Fruit fly (Drosophila melanogaster) whole organism, prepupa: ENCODE measurements around the gene CG12983.
A peak's percentile ranks its signal among the peaks of the same experiment; 100 is the strongest.

Experiments
- Blimp-1 ChIP-seq: fragments of 200-800 bp; sonication (Bioruptor generic); optimal IDR thresholded peaks from 3 replicates; lab custom pipeline; 2017; ENCODE audit warnings: missing biosample characterization, missing genetic modification characterization, mild to moderate bottlenecking, moderate library complexity, missing genetic modification reagents
- CG10631 ChIP-seq: fragments of 200-800 bp; sonication (Bioruptor generic); optimal IDR thresholded peaks from 2 replicates; lab custom pipeline; 2016; ENCODE audit warnings: missing biosample characterization, missing genetic modification characterization
- CG11762 ChIP-seq: fragments of 200-800 bp; sonication (Bioruptor generic); optimal IDR thresholded peaks from 3 replicates; lab custom pipeline; 2016; ENCODE audit warnings: missing biosample characterization, missing genetic modification characterization; ENCODE audit not compliant: insufficient read depth
- CG15336 ChIP-seq: fragments of 200-800 bp; sonication (Bioruptor generic); IDR thresholded peaks from 2 replicates; pipeline ENCODE4 v1.3.6; 2022; ENCODE audit warnings: missing biosample characterization, missing genetic modification characterization
- CG16779 ChIP-seq: fragments of 200-800 bp; sonication (Bioruptor generic); optimal IDR thresholded peaks from 3 replicates; lab custom pipeline; 2017; ENCODE audit warnings: missing biosample characterization, mild to moderate bottlenecking, missing genetic modification characterization
- CG3032 ChIP-seq: fragments of 200-800 bp; optimal IDR thresholded peaks from 2 replicates; lab custom pipeline; 2019; ENCODE audit warnings: missing biosample characterization, mild to moderate bottlenecking, missing genetic modification characterization, moderate library complexity
- CG31627 ChIP-seq: fragments of 200-800 bp; sonication (Bioruptor generic); optimal IDR thresholded peaks from 3 replicates; lab custom pipeline; 2016; ENCODE audit warnings: missing biosample characterization, missing genetic modification characterization
- CG32006 ChIP-seq: fragments of 200-800 bp; sonication (Bioruptor generic); optimal IDR thresholded peaks from 3 replicates; lab custom pipeline; 2017; ENCODE audit warnings: missing biosample characterization, mild to moderate bottlenecking, missing genetic modification characterization
- CG3919 ChIP-seq: fragments of 200-800 bp; sonication (Bioruptor generic); optimal IDR thresholded peaks from 3 replicates; lab custom pipeline; 2016; ENCODE audit warnings: missing biosample characterization, missing genetic modification characterization
- CG6163 ChIP-seq: fragments of 200-800 bp; sonication (Bioruptor generic); IDR thresholded peaks from 3 replicates; pipeline ENCODE4 v1.3.6; 2022; ENCODE audit warnings: missing biosample characterization, missing genetic modification characterization
- CG6276 ChIP-seq: fragments of 200-800 bp; sonication (Bioruptor generic); optimal IDR thresholded peaks from 2 replicates; lab custom pipeline; 2017; ENCODE audit warnings: missing biosample characterization, mild to moderate bottlenecking, missing genetic modification characterization
- CG6792 ChIP-seq: fragments of 200-800 bp; sonication (Bioruptor generic); optimal IDR thresholded peaks from 3 replicates; lab custom pipeline; 2016; ENCODE audit warnings: missing biosample characterization, missing genetic modification characterization
- CG6808 ChIP-seq: fragments of 200-800 bp; sonication (Bioruptor generic); optimal IDR thresholded peaks from 3 replicates; lab custom pipeline; 2017; ENCODE audit warnings: missing biosample characterization, missing genetic modification characterization, mild to moderate bottlenecking, moderate library complexity, missing genetic modification reagents
- CG6854 ChIP-seq: fragments of 200-800 bp; sonication (Bioruptor generic); optimal IDR thresholded peaks from 2 replicates; lab custom pipeline; 2017; ENCODE audit warnings: missing biosample characterization, mild to moderate bottlenecking, missing genetic modification characterization
- CG7368 ChIP-seq: fragments of 200-800 bp; sonication (Bioruptor generic); optimal IDR thresholded peaks from 3 replicates; lab custom pipeline; 2016; ENCODE audit warnings: missing biosample characterization, missing genetic modification characterization
- CG8119 ChIP-seq: fragments of 200-800 bp; sonication (Bioruptor generic); IDR thresholded peaks from 3 replicates; pipeline ENCODE4 v1.3.6; 2022; ENCODE audit warnings: missing biosample characterization, missing genetic modification characterization
- CG8319 ChIP-seq: fragments of 200-800 bp; sonication (Bioruptor generic); optimal IDR thresholded peaks from 3 replicates; lab custom pipeline; 2016; ENCODE audit warnings: missing biosample characterization, missing genetic modification characterization
- CG9139 ChIP-seq: fragments of 200-800 bp; sonication (Bioruptor generic); optimal IDR thresholded peaks from 3 replicates; lab custom pipeline; 2017; ENCODE audit warnings: missing biosample characterization, mild to moderate bottlenecking, missing genetic modification characterization
- Eip78C ChIP-seq: fragments of 200-800 bp; sonication (Bioruptor generic); peaks from one replicate; lab custom pipeline; 2016; ENCODE audit warnings: missing biosample characterization, missing genetic modification characterization
- Eip93F ChIP-seq: fragments of 200-800 bp; sonication (Bioruptor generic); optimal IDR thresholded peaks from 2 replicates; lab custom pipeline; 2016; ENCODE audit warnings: missing biosample characterization, mild to moderate bottlenecking, missing genetic modification characterization
- Ets21C ChIP-seq: fragments of 200-800 bp; sonication (Bioruptor generic); optimal IDR thresholded peaks from 3 replicates; lab custom pipeline; 2016; ENCODE audit warnings: missing biosample characterization, missing genetic modification characterization
- Hr39 ChIP-seq: fragments of 200-800 bp; sonication (Bioruptor generic); optimal IDR thresholded peaks from 2 replicates; lab custom pipeline; 2016; ENCODE audit warnings: missing biosample characterization, missing genetic modification characterization
- Hr4 ChIP-seq: fragments of 200-800 bp; sonication (Bioruptor generic); optimal IDR thresholded peaks from 3 replicates; lab custom pipeline; 2016; ENCODE audit warnings: missing biosample characterization, missing genetic modification characterization
- Lpt ChIP-seq: fragments of 200-800 bp; sonication (Bioruptor generic); optimal IDR thresholded peaks from 3 replicates; lab custom pipeline; 2016; ENCODE audit warnings: missing biosample characterization, missing genetic modification characterization
- Met ChIP-seq: fragments of 200-800 bp; sonication (Bioruptor generic); optimal IDR thresholded peaks from 3 replicates; lab custom pipeline; 2016; ENCODE audit warnings: missing biosample characterization, missing genetic modification characterization
- Smox ChIP-seq: fragments of 200-800 bp; sonication (Bioruptor generic); optimal IDR thresholded peaks from 3 replicates; lab custom pipeline; 2016; ENCODE audit warnings: missing biosample characterization, missing genetic modification characterization
- Sox102F ChIP-seq: fragments of 200-800 bp; sonication (Bioruptor generic); optimal IDR thresholded peaks from 2 replicates; lab custom pipeline; 2016; ENCODE audit warnings: missing biosample characterization, mild to moderate bottlenecking, missing genetic modification characterization
- Sox14 ChIP-seq: fragments of 200-800 bp; sonication (Bioruptor generic); optimal IDR thresholded peaks from 3 replicates; lab custom pipeline; 2016; ENCODE audit warnings: missing biosample characterization, missing genetic modification characterization
- achi ChIP-seq: fragments of 200-800 bp; sonication (Bioruptor generic); optimal IDR thresholded peaks from 3 replicates; lab custom pipeline; 2016; ENCODE audit warnings: missing biosample characterization, missing genetic modification characterization
- cyc ChIP-seq: fragments of 200-800 bp; sonication (Bioruptor generic); optimal IDR thresholded peaks from 3 replicates; lab custom pipeline; 2016; ENCODE audit warnings: missing biosample characterization, missing genetic modification characterization
- dac ChIP-seq: fragments of 200-800 bp; sonication (Bioruptor generic); optimal IDR thresholded peaks from 2 replicates; lab custom pipeline; 2017; ENCODE audit warnings: missing biosample characterization, mild to moderate bottlenecking, missing genetic modification characterization
- dsx ChIP-seq: fragments of 200-800 bp; optimal IDR thresholded peaks from 3 replicates; lab custom pipeline; 2019; ENCODE audit warnings: missing biosample characterization, mild to moderate bottlenecking, missing genetic modification characterization, moderate library complexity; ENCODE audit not compliant: poor library complexity, severe bottlenecking
- eg ChIP-seq: fragments of 200-800 bp; sonication (Bioruptor generic); IDR thresholded peaks from 3 replicates; pipeline ENCODE4 v1.3.6; 2022; ENCODE audit warnings: missing biosample characterization, missing genetic modification characterization
- esn ChIP-seq: fragments of 200-800 bp; sonication (Bioruptor generic); optimal IDR thresholded peaks from 2 replicates; lab custom pipeline; 2016; ENCODE audit warnings: missing biosample characterization, mild to moderate bottlenecking, missing genetic modification characterization, moderate library complexity
- fd59A ChIP-seq: fragments of 200-800 bp; sonication (Bioruptor generic); optimal IDR thresholded peaks from 2 replicates; lab custom pipeline; 2017; ENCODE audit warnings: missing biosample characterization, mild to moderate bottlenecking, missing genetic modification characterization, missing genetic modification reagents
- fd85E ChIP-seq: fragments of 200-800 bp; sonication (Bioruptor generic); optimal IDR thresholded peaks from 3 replicates; lab custom pipeline; 2016; ENCODE audit warnings: missing biosample characterization, missing genetic modification characterization
- fkh ChIP-seq: fragments of 200-800 bp; sonication (Bioruptor generic); optimal IDR thresholded peaks from 3 replicates; lab custom pipeline; 2017; ENCODE audit warnings: missing biosample characterization, mild to moderate bottlenecking, missing genetic modification characterization, moderate library complexity
- lz ChIP-seq: fragments of 200-800 bp; sonication (Bioruptor generic); optimal IDR thresholded peaks from 3 replicates; lab custom pipeline; 2016; ENCODE audit warnings: missing biosample characterization, missing genetic modification characterization
- net ChIP-seq: fragments of 200-800 bp; sonication (Bioruptor generic); optimal IDR thresholded peaks from 3 replicates; lab custom pipeline; 2016; ENCODE audit warnings: missing biosample characterization, missing genetic modification characterization
- pdm3 ChIP-seq: fragments of 200-800 bp; sonication (Bioruptor generic); optimal IDR thresholded peaks from 3 replicates; lab custom pipeline; 2016; ENCODE audit warnings: missing biosample characterization, missing genetic modification characterization
- spab ChIP-seq: fragments of 200-800 bp; sonication (Bioruptor generic); optimal IDR thresholded peaks from 2 replicates; lab custom pipeline; 2017; ENCODE audit warnings: missing biosample characterization, mild to moderate bottlenecking, missing genetic modification characterization, missing genetic modification reagents
- ss ChIP-seq, 2 experiments: fragments of 200-800 bp; sonication (Bioruptor generic); optimal IDR thresholded peaks; 2 replicates in 1 of 2; 3 replicates in 1 of 2; lab custom pipeline; 2017 to 2018; ENCODE audit warnings: mild to moderate bottlenecking in 2 of 2, missing biosample characterization in 2 of 2, missing genetic modification characterization in 2 of 2, moderate library complexity in 1 of 2
- svp ChIP-seq: fragments of 200-800 bp; sonication (Bioruptor generic); peaks from one replicate; lab custom pipeline; 2016; ENCODE audit warnings: missing biosample characterization, missing genetic modification characterization
- topi ChIP-seq: fragments of 200-800 bp; sonication (Bioruptor generic); optimal IDR thresholded peaks from 3 replicates; lab custom pipeline; 2016; ENCODE audit warnings: missing biosample characterization, missing genetic modification characterization
- vri ChIP-seq: fragments of 200-800 bp; sonication (Bioruptor generic); optimal IDR thresholded peaks from 3 replicates; lab custom pipeline; 2016; ENCODE audit warnings: missing biosample characterization, mild to moderate bottlenecking, missing genetic modification characterization

The CG12983 gene

dm6 chr3L:20948404-20948803 lies 18.2 kb downstream of the CG12983 start:
- peak; percentile 12 for TF ChIP-seq CG31627 (GFP tag; lab: Kevin White, UChicago)
- TF ChIP-seq cyc: peak; percentile 18
- peak; percentile 75 for TF ChIP-seq Eip78C (GFP tag; lab: Kevin White, UChicago)
- peak; percentile 10 for TF ChIP-seq Met (GFP tag; lab: Kevin White, UChicago)
- no peak for TF ChIP-seq dac
- peak; percentile 26 for TF ChIP-seq Hr39 (GFP tag; lab: Kevin White, UChicago)
- TF ChIP-seq svp (GFP tag; lab: Kevin White, UChicago): peak; percentile 65
- peak; percentile 27 for TF ChIP-seq esn
- TF ChIP-seq CG32006 (GFP tag; lab: Kevin White, UChicago): no peak

DNA sequence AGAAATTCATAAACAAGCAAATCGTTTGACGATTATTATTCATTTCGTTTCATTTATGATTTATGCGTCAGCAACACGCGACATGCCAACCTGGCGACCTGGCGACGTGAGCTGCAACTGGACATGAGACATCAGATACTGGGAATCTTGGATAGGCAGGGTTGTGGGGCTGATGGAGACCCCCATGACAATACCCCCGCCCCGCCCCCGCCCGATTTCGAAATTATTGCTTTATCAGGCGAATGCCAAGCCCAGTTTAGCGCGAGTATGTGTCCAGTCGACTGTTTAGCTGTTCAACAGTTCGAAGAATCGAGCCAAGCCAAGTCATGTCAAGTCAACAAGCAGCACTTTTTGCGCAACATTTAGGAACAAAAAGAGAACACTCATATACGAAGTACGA lies 19.6 kb downstream of the CG12983 start:
- TF ChIP-seq ss (GFP tag; optimal IDR thresholded peaks at IDR 0.05; lab: Kevin White, UChicago) (peak in 1 of 2 experiments; percentile 35), CG8119 (no peak), vri (GFP tag; lab: Kevin White, UChicago) (no peak), eg (GFP tag; lab: Robert Waterston, UW) (0 out of 3 replicates have a peak, but pooled peaks have one; percentile 3), svp (GFP tag; lab: Kevin White, UChicago) (peak; percentile 63), CG7368 (GFP tag; lab: Kevin White, UChicago) (no peak), dac (no peak), Sox14 (no peak)

DNA sequence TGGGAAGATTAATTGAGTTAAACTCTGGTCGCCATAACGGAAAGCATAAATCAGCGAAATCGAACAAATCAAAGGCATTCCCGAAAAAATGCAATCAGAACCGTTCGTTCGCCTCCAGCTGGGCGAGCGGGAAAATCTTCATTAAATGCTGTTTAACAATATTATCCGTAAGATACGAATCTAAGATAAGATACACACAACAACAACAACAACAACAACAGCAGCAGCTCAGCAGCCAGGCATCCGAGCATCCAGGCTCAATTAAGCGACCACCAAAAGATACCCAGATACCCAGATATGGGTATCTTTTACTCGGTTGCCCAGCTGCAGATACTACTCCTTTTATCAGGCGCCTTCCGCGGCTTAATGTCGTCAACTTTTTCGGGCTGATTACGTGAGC lies 20.5 kb downstream of the CG12983 start:
- TF ChIP-seq CG11762 (GFP tag; lab: Kevin White, UChicago): no peak
- no peak for TF ChIP-seq Ets21C (GFP tag; lab: Kevin White, UChicago)
- no peak for TF ChIP-seq fd85E (GFP tag; lab: Kevin White, UChicago)
- no peak for TF ChIP-seq achi (GFP tag; lab: Kevin White, UChicago)
- no peak for TF ChIP-seq topi (GFP tag; lab: Kevin White, UChicago)
- no peak for TF ChIP-seq spab (GFP tag; lab: Kevin White, UChicago)
- no peak for TF ChIP-seq CG8319
- TF ChIP-seq CG6854: no peak
- TF ChIP-seq cyc: no peak
- TF ChIP-seq CG6276 (GFP tag; lab: Kevin White, UChicago): no peak
- no peak for TF ChIP-seq dsx (GFP tag; lab: Kevin White, UChicago)
- no peak for TF ChIP-seq esn
- no peak for TF ChIP-seq lz (GFP tag; lab: Kevin White, UChicago)
- TF ChIP-seq Sox102F (GFP tag; lab: Kevin White, UChicago): no peak

DNA sequence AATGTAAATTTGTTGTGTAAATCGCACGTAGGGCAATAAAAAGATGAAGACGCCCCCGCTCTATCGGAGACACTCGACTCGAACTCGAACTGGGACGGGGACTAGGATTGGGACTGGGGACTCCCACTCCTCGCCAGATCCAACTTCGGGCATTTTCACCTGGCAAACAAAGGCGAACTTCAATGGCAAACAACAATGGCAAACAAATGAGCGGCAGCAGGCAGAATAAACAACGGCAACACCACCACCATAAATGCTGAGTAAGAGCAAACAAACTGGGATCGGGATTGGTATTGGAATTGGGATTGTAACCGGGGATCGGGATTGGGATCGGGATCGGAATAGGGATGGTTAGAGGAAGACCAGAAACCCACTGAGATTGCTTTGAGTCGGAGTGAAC lies 22.4 kb downstream of the CG12983 start:
- TF ChIP-seq CG6792 (GFP tag; lab: Kevin White, UChicago): peak; percentile 16
- TF ChIP-seq pdm3: no peak
- TF ChIP-seq CG3032 (tag; lab: Kevin White, UChicago): no peak
- peak; percentile 4 for TF ChIP-seq CG6854
- TF ChIP-seq CG31627 (GFP tag; lab: Kevin White, UChicago): no peak
- no peak for TF ChIP-seq cyc
- TF ChIP-seq CG3919 (GFP tag; lab: Kevin White, UChicago): peak; percentile 11
- peak; percentile 14 for TF ChIP-seq spab (GFP tag; lab: Kevin White, UChicago)
- TF ChIP-seq dsx (GFP tag; lab: Kevin White, UChicago): no peak
- TF ChIP-seq fkh: peak; percentile 94
- TF ChIP-seq Ets21C (GFP tag; lab: Kevin White, UChicago): no peak
- no peak for TF ChIP-seq Blimp-1 (GFP tag; lab: Kevin White, UChicago)
- no peak for TF ChIP-seq CG10631 (GFP tag; lab: Kevin White, UChicago)
- peak; percentile 15 for TF ChIP-seq fd59A (GFP tag; lab: Kevin White, UChicago)
- no peak for TF ChIP-seq CG9139 (GFP tag; lab: Kevin White, UChicago)
- TF ChIP-seq CG15336 (GFP tag; lab: Robert Waterston, UW): no peak
- peak; percentile 5 for TF ChIP-seq achi (GFP tag; lab: Kevin White, UChicago)
- TF ChIP-seq CG6276 (GFP tag; lab: Kevin White, UChicago): no peak
- TF ChIP-seq topi (GFP tag; lab: Kevin White, UChicago): no peak
- TF ChIP-seq Sox14: no peak
- no peak for TF ChIP-seq Eip93F (GFP tag; lab: Kevin White, UChicago)
- TF ChIP-seq CG16779 (tag; lab: Kevin White, UChicago): no peak
- TF ChIP-seq Lpt (GFP tag; lab: Kevin White, UChicago): no peak
- TF ChIP-seq Hr4 (GFP tag; lab: Kevin White, UChicago): no peak
- no peak for TF ChIP-seq Met (GFP tag; lab: Kevin White, UChicago)
- no peak for TF ChIP-seq net (GFP tag; lab: Kevin White, UChicago)
- TF ChIP-seq CG11762 (GFP tag; lab: Kevin White, UChicago): no peak
- no peak for TF ChIP-seq Smox (GFP tag; lab: Kevin White, UChicago)
- peak; percentile 19 for TF ChIP-seq CG6808 (GFP tag; lab: Kevin White, UChicago)
- no peak for TF ChIP-seq CG6163 (GFP tag; lab: Robert Waterston, UW)
